Worm (Caenorhabditis elegans): ENCODE data around the gene R10E9.4.

Gene R10E9.4

ce11 chrIII:4004064-4004580 is 31.5 kb upstream of the R10E9.4 start, which contains the start of gene tif-1A:
TSS of gene tif-1A (minus strand) at chrIII:4004114.
- TF ChIP-seq nhr-11 (tag; optimal IDR thresholded peaks at IDR 0.05) (no peak), gmeb-1 (tag; optimal IDR thresholded peaks at IDR 0.05) (peak; percentile 90), F13H6.1 (tag; optimal IDR thresholded peaks at IDR 0.05) (peak; percentile 84), Y55F3AM.14 (GFP tag; optimal IDR thresholded peaks at IDR 0.05) (peak; percentile 6), elt-1 (tag; optimal IDR thresholded peaks at IDR 0.05) (no peak), zag-1 (tag; optimal IDR thresholded peaks at IDR 0.05) (peak; percentile 19), nhr-237 (tag; optimal IDR thresholded peaks at IDR 0.05) (no peak), mbf-1 (tag; optimal IDR thresholded peaks at IDR 0.05) (no peak), sma-3 (GFP tag; optimal IDR thresholded peaks at IDR 0.05) (peak; percentile 85), fos-1 (tag; optimal IDR thresholded peaks at IDR 0.05) (peak; percentile 96), lsy-2 (tag; optimal IDR thresholded peaks at IDR 0.05) (peak; percentile 81 to 92), nhr-25 (tag; optimal IDR thresholded peaks at IDR 0.05) (peak; percentile 67), lin-11 (tag; optimal IDR thresholded peaks at IDR 0.05) (peak; percentile 8), lin-13 (GFP tag; optimal IDR thresholded peaks at IDR 0.05) (peak; percentile 73), elt-3 (tag; optimal IDR thresholded peaks at IDR 0.05) (no peak), mdl-1 (tag; optimal IDR thresholded peaks at IDR 0.05) (peak in 1 of 2 experiments; percentile 9), sem-4 (tag; optimal IDR thresholded peaks at IDR 0.05) (peak; percentile 49), ZK546.5 (tag; optimal IDR thresholded peaks at IDR 0.05) (no peak), snpc-4 (tag; optimal IDR thresholded peaks at IDR 0.05) (peak; percentile 73), unc-55 (GFP tag; optimal IDR thresholded peaks at IDR 0.05) (peak; percentile 82), lin-39 (tag; optimal IDR thresholded peaks at IDR 0.05) (no peak), nhr-21 (tag; optimal IDR thresholded peaks at IDR 0.05) (peak; percentile 72), egl-27 (tag; optimal IDR thresholded peaks at IDR 0.05) (peak; percentile 20), nhr-129 (tag; optimal IDR thresholded peaks at IDR 0.05) (peak; percentile 57), nhr-6 (tag; optimal IDR thresholded peaks at IDR 0.05) (peak; percentile 21), blmp-1 (tag; optimal IDR thresholded peaks at IDR 0.05; ENCODE audit: insufficient read depth) (peak; percentile 34), unc-62 (GFP tag; optimal IDR thresholded peaks at IDR 0.05) (no peak), ama-1 (optimal IDR thresholded peaks at IDR 0.05) (no peak), aly-2 (tag; optimal IDR thresholded peaks at IDR 0.05) (no peak), unc-39 (tag; optimal IDR thresholded peaks at IDR 0.05) (no peak), nhr-10 (tag; optimal IDR thresholded peaks at IDR 0.05) (peak; percentile 12), ztf-1 (GFP tag; conservative IDR thresholded peaks at IDR 0.05) (no peak), crh-2 (tag; optimal IDR thresholded peaks at IDR 0.05) (peak; percentile 75), ceh-16 (tag; optimal IDR thresholded peaks at IDR 0.05) (no peak), nhr-12 (tag; optimal IDR thresholded peaks at IDR 0.05) (peak; percentile 23), sma-9 (GFP tag; optimal IDR thresholded peaks at IDR 0.05) (peak; percentile 85), sma-9 (tag; optimal IDR thresholded peaks at IDR 0.05) (no peak), C34F6.9 (tag; optimal IDR thresholded peaks at IDR 0.05) (peak; percentile 90), nhr-77 (tag; optimal IDR thresholded peaks at IDR 0.05) (peak; percentile 15), peb-1 (tag; optimal IDR thresholded peaks at IDR 0.05) (no peak), skn-1 (tag; optimal IDR thresholded peaks at IDR 0.05) (peak; percentile 61), dmd-4 (tag; optimal IDR thresholded peaks at IDR 0.05) (no peak), nhr-23 (tag; optimal IDR thresholded peaks at IDR 0.05) (no peak), ceh-82 (tag; optimal IDR thresholded peaks at IDR 0.05) (no peak), ztf-11 (tag; optimal IDR thresholded peaks at IDR 0.05) (no peak), R02D3.7 (tag; optimal IDR thresholded peaks at IDR 0.05) (no peak), ztf-4 (tag; optimal IDR thresholded peaks at IDR 0.05) (no peak), mab-5 (tag; optimal IDR thresholded peaks at IDR 0.05) (peak; percentile 70), alr-1 (tag; optimal IDR thresholded peaks at IDR 0.05) (no peak)

Data from whole organism, L2 larva.